Worm (Caenorhabditis elegans) whole organism, young adult: Measurements from ENCODE around the gene F20C5.6.

ENCODE experiments used
- B0019.2 ChIP-seq: fragments of 200-800 bp; sonication (Bioruptor generic); conservative IDR thresholded peaks from 2 replicates; pipeline ENCODE4 v1.3.6; 2022; ENCODE audit warnings: missing genetic modification reagents, missing genetic modification characterization, missing compliant biosample characterization
- C17E4.6 ChIP-seq: fragments of 200-800 bp; sonication (Bioruptor generic); IDR thresholded peaks from 2 replicates; pipeline ENCODE4 v1.3.6; 2022; ENCODE audit warnings: missing genetic modification reagents, missing genetic modification characterization, missing compliant biosample characterization
- D2030.7 ChIP-seq: fragments of 200-800 bp; sonication (Bioruptor generic); IDR thresholded peaks from 2 replicates; pipeline ENCODE4 v1.3.6; 2022; ENCODE audit warnings: missing genetic modification reagents, missing genetic modification characterization, missing compliant biosample characterization
- F22D6.2 ChIP-seq: sonication (generic microtip); optimal IDR thresholded peaks from 2 replicates; lab custom pipeline; 2016; ENCODE audit warnings: mild to moderate bottlenecking, missing genetic modification characterization, missing compliant biosample characterization
- F23B12.7 ChIP-seq: sonication (generic microtip); optimal IDR thresholded peaks from 2 replicates; lab custom pipeline; 2017; ENCODE audit warnings: missing genetic modification characterization, mild to moderate bottlenecking, missing compliant biosample characterization, antibody characterized with exemption, moderate library complexity; ENCODE audit not compliant: insufficient read depth
- F37B4.10 ChIP-seq: fragments of 200-800 bp; sonication (Bioruptor generic); IDR thresholded peaks from 2 replicates; pipeline ENCODE4 v1.3.6; 2022; ENCODE audit warnings: missing genetic modification characterization, missing compliant biosample characterization
- K12H6.12 ChIP-seq: fragments of 200-800 bp; sonication (Bioruptor generic); optimal IDR thresholded peaks from 2 replicates; lab custom pipeline; 2018; ENCODE audit warnings: mild to moderate bottlenecking, missing genetic modification characterization, missing compliant biosample characterization
- T07F8.4 ChIP-seq: sonication (generic microtip); optimal IDR thresholded peaks from 2 replicates; lab custom pipeline; 2016; ENCODE audit warnings: mild to moderate bottlenecking, missing genetic modification characterization, moderate library complexity, missing compliant biosample characterization
- Y53G8AR.9 ChIP-seq: fragments of 200-800 bp; sonication (Bioruptor generic); conservative IDR thresholded peaks from 2 replicates; pipeline ENCODE4 v1.3.6; 2022; ENCODE audit warnings: missing genetic modification reagents, missing genetic modification characterization, missing compliant biosample characterization
- akir-1 ChIP-seq: fragments of 200-800 bp; sonication (Bioruptor generic); optimal IDR thresholded peaks from 2 replicates; lab custom pipeline; 2018; ENCODE audit warnings: mild to moderate bottlenecking, missing genetic modification characterization, moderate library complexity, missing compliant biosample characterization
- attf-5 ChIP-seq: fragments of 200-800 bp; sonication (Bioruptor generic); optimal IDR thresholded peaks from 2 replicates; lab custom pipeline; 2018; ENCODE audit warnings: mild to moderate bottlenecking, missing genetic modification characterization, missing compliant biosample characterization
- ceh-100 ChIP-seq: fragments of 200-800 bp; sonication (Bioruptor generic); IDR thresholded peaks from 2 replicates; pipeline ENCODE4 v1.3.6; 2022; ENCODE audit warnings: missing genetic modification reagents, missing genetic modification characterization, missing compliant biosample characterization
- ceh-27 ChIP-seq: fragments of 200-800 bp; sonication (Bioruptor generic); optimal IDR thresholded peaks from 2 replicates; lab custom pipeline; 2018; ENCODE audit warnings: mild to moderate bottlenecking, missing genetic modification characterization, moderate library complexity, missing compliant biosample characterization
- ceh-58 ChIP-seq: fragments of 200-800 bp; sonication (Bioruptor generic); IDR thresholded peaks from 2 replicates; pipeline ENCODE4 v1.3.6; 2022; ENCODE audit warnings: missing genetic modification characterization, missing compliant biosample characterization
- ceh-79 ChIP-seq: sonication (generic microtip); optimal IDR thresholded peaks from 2 replicates; lab custom pipeline; 2017; ENCODE audit warnings: mild to moderate bottlenecking, missing genetic modification characterization, missing compliant biosample characterization
- ceh-91 ChIP-seq: fragments of 200-800 bp; sonication (Bioruptor generic); IDR thresholded peaks from 2 replicates; pipeline ENCODE4 v1.3.6; 2022; ENCODE audit warnings: missing genetic modification reagents, missing genetic modification characterization, missing compliant biosample characterization
- fkh-3 ChIP-seq: sonication (generic microtip); optimal IDR thresholded peaks from 2 replicates; lab custom pipeline; 2016; ENCODE audit warnings: mild to moderate bottlenecking, missing genetic modification characterization, missing compliant biosample characterization
- gei-17 ChIP-seq: fragments of 200-800 bp; sonication (Bioruptor generic); optimal IDR thresholded peaks from 2 replicates; lab custom pipeline; 2018; ENCODE audit warnings: mild to moderate bottlenecking, missing genetic modification characterization, missing compliant biosample characterization
- hlh-26 ChIP-seq: fragments of 200-800 bp; sonication (Bioruptor generic); conservative IDR thresholded peaks from 2 replicates; pipeline ENCODE4 v1.3.6; 2022; ENCODE audit warnings: missing genetic modification reagents, missing genetic modification characterization, missing compliant biosample characterization
- hmg-1.2 ChIP-seq: fragments of 200-800 bp; sonication (Bioruptor generic); IDR thresholded peaks from 2 replicates; pipeline ENCODE4 v1.3.6; 2022; ENCODE audit warnings: missing genetic modification reagents, missing genetic modification characterization, missing compliant biosample characterization
- lin-35 ChIP-seq, 3 experiments: fragments of 150-350 bp in 2 of 3; sonication (generic microtip) in 1 of 3; optimal IDR thresholded peaks; 2 replicates each; lab custom pipeline; 2014 to 2018; ENCODE audit warnings: missing biosample characterization in 3 of 3, missing genetic modification characterization in 3 of 3, missing genetic modification reagents in 3 of 3
- lir-1 ChIP-seq: fragments of 200-800 bp; sonication (Bioruptor generic); conservative IDR thresholded peaks from 2 replicates; pipeline ENCODE4 v1.3.6; 2022; ENCODE audit warnings: missing genetic modification reagents, missing genetic modification characterization, missing compliant biosample characterization
- lsl-1 ChIP-seq: fragments of 200-800 bp; sonication (Bioruptor generic); optimal IDR thresholded peaks from 2 replicates; lab custom pipeline; 2018; ENCODE audit warnings: mild to moderate bottlenecking, missing genetic modification characterization, moderate library complexity, missing compliant biosample characterization
- madf-10 ChIP-seq: sonication (generic microtip); optimal IDR thresholded peaks from 2 replicates; lab custom pipeline; 2016; ENCODE audit warnings: mild to moderate bottlenecking, missing genetic modification characterization, missing compliant biosample characterization
- mes-4 ChIP-seq: sonication (generic microtip); optimal IDR thresholded peaks from 2 replicates; lab custom pipeline; 2016; ENCODE audit warnings: missing genotype, missing genetic modification characterization, missing compliant biosample characterization
- nfya-1 ChIP-seq: sonication (generic microtip); optimal IDR thresholded peaks from 2 replicates; lab custom pipeline; 2017; ENCODE audit warnings: antibody characterized with exemption, missing compliant biosample characterization, missing genetic modification characterization, borderline replicate concordance; ENCODE audit not compliant: insufficient read depth
- nfya-2 ChIP-seq: fragments of 200-800 bp; sonication (Bioruptor generic); IDR thresholded peaks from 2 replicates; pipeline ENCODE4 v1.3.6; 2022; ENCODE audit warnings: missing genetic modification reagents, missing genetic modification characterization, missing compliant biosample characterization
- nfyb-1 ChIP-seq: fragments of 200-800 bp; sonication (Bioruptor generic); IDR thresholded peaks from 2 replicates; pipeline ENCODE4 v1.3.6; 2022; ENCODE audit warnings: missing genetic modification reagents, missing genetic modification characterization, missing compliant biosample characterization
- nhr-90 ChIP-seq: sonication (generic microtip); optimal IDR thresholded peaks from 2 replicates; lab custom pipeline; 2016; ENCODE audit warnings: missing genotype, mild to moderate bottlenecking, missing genetic modification characterization, missing compliant biosample characterization
- somi-1 ChIP-seq: fragments of 200-800 bp; sonication (Bioruptor generic); optimal IDR thresholded peaks from 2 replicates; lab custom pipeline; 2018; ENCODE audit warnings: mild to moderate bottlenecking, missing genetic modification characterization, missing compliant biosample characterization
- xnd-1 ChIP-seq: sonication (generic microtip); optimal IDR thresholded peaks from 2 replicates; lab custom pipeline; 2016; ENCODE audit warnings: missing genotype, missing genetic modification reagents, missing genetic modification characterization, missing compliant biosample characterization
- ztf-22 ChIP-seq: fragments of 200-800 bp; sonication (Bioruptor generic); optimal IDR thresholded peaks from 2 replicates; lab custom pipeline; 2018; ENCODE audit warnings: mild to moderate bottlenecking, missing genetic modification characterization, moderate library complexity, missing compliant biosample characterization
- ztf-25 ChIP-seq: fragments of 200-800 bp; sonication (Bioruptor generic); IDR thresholded peaks from 2 replicates; pipeline ENCODE4 v1.3.6; 2022; ENCODE audit warnings: missing genetic modification reagents, missing genetic modification characterization, missing compliant biosample characterization
- ztf-26 ChIP-seq: sonication (generic microtip); optimal IDR thresholded peaks from 2 replicates; lab custom pipeline; 2017; ENCODE audit warnings: missing genetic modification characterization, missing compliant biosample characterization
- ztf-28 ChIP-seq: fragments of 200-800 bp; sonication (Bioruptor generic); IDR thresholded peaks from 2 replicates; pipeline ENCODE4 v1.3.6; 2022; ENCODE audit warnings: missing genetic modification reagents, missing genetic modification characterization, missing compliant biosample characterization

The F20C5.6 gene

DNA sequence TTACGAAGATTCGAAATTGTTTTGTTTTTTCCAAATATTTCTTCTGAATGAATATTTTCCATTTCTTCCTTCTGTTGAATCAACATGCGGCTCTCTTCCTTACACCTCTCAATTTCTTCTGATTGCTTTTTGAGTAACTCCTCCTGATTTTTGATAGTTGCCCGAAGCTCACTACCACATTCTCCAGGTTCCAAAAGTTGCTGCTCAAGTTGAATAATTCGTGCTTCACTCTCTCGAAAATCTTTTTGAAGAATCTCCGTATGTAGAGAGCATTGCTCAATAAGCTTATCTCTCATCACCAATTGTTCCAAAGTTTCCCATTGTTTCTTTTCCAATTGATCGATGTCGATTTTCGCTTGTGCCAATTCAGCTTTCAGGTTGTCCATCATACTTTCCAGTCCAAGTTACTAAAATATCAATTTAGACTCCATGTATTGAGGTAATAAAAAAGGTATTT lies at the start of gene F20C5.6:
Gene F20C5.6 (minus strand): TSS at position 407 of the 457 bp plus-strand sequence.
- TF ChIP-seq D2030.7 (GFP tag; lab: Robert Waterston, UW) = no peak
- no peak for TF ChIP-seq B0019.2
- TF ChIP-seq lir-1 = no peak
- no peak for TF ChIP-seq mes-4
- TF ChIP-seq ceh-27 (GFP tag; lab: Kevin White, UChicago) = no peak
- TF ChIP-seq hmg-1.2 = no peak
- no peak for TF ChIP-seq attf-5
- TF ChIP-seq ztf-26 (tag; lab: Kevin White, UChicago) = no peak
- TF ChIP-seq F22D6.2 = no peak
- TF ChIP-seq nfyb-1 (GFP tag; lab: Robert Waterston, UW) = no peak
- no peak for TF ChIP-seq ceh-79 (tag; lab: Kevin White, UChicago)
- no peak for TF ChIP-seq lin-35 (GFP tag; optimal IDR thresholded peaks at IDR 0.05; lab: Kevin White, UChicago)
- TF ChIP-seq C17E4.6 (GFP tag; lab: Robert Waterston, UW) = no peak

DNA sequence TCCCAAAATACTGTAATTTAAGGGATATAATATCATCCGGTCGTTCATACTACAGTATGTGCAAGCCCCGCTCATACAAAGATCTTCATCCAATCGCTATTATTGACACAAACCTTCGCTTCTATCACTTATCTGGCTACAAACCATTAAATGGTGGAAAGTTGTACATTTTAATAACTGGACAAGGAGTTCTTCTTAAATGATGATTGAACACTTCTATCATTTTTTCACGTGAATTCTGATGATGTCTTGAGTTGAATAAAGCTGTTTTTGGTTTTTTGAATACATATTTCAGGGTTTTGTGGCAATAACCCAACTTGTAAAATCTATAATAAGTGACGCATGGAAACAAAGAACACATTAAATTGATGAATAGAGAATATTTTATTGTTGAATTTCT lies 49.6 kb upstream of the F20C5.6 start:
- TF ChIP-seq somi-1 = no peak
- no peak for TF ChIP-seq K12H6.12 (tag; lab: Kevin White, UChicago)
- no peak for TF ChIP-seq ztf-22 (GFP tag; lab: Kevin White, UChicago)
- no peak for TF ChIP-seq ztf-28
- TF ChIP-seq ceh-91 (GFP tag; lab: Robert Waterston, UW) = no peak
- TF ChIP-seq nhr-90 = no peak
- no peak for TF ChIP-seq B0019.2
- no peak for TF ChIP-seq ztf-25
- TF ChIP-seq T07F8.4 (tag; lab: Kevin White, UChicago) = no peak
- no peak for TF ChIP-seq F23B12.7
- TF ChIP-seq, all 124 proteins: peak for 0

DNA sequence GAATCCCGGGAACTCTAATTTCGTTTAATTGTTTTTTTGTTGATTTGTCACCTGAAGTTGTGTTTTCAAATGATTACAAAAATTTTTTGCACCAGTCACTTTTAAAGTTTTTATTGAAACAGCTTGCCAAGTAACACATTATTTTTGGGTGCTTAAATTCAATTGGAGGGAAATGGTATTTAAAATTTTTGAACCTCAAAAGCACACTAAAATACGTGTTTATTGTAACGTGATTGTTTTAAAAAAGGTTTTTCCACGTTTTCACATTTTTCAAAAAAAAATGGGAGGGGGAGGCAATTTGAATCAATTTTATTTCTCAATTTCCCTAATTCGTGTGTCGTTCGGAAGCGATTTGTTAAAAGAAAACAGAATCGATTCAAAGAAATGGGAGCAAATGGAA lies 48.1 kb upstream of the F20C5.6 start, which contains the start of gene T28C6.5:
Gene T28C6.5 (plus strand): TSS at position 301 of the 400 bp plus-strand sequence.
- TF ChIP-seq lsl-1 (GFP tag; lab: Kevin White, UChicago) (no peak), hlh-26 (GFP tag; lab: Robert Waterston, UW) (no peak)

DNA sequence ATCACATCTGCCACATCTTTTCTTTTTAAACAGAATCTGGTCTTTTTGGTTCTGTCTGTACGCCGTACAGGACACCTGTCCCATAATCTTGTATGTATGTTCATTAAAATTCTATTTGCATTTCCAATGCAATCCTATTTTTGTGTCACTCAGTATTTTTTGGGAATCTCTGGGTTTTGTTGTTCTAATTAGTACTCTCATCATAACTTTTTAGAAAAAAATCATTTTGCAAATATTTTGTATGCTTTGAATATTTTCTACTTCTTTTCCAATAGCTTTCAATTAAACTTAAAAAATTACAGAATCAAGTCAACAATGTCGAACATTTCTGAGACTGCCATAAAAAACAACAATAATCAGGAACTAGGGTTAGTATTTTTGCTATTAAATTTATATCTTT lies 47.0 kb upstream of the F20C5.6 start, which contains the start of gene T28C6.3:
Gene T28C6.3 (plus strand): TSS at position 301 of the 400 bp plus-strand sequence.
- TF ChIP-seq fkh-3 (tag; lab: Kevin White, UChicago) (no peak), nfya-1 (tag; lab: Kevin White, UChicago) (no peak), F37B4.10 (no peak), lsl-1 (GFP tag; lab: Kevin White, UChicago) (no peak), nfya-2 (no peak), ceh-100 (GFP tag; lab: Robert Waterston, UW) (no peak), xnd-1 (tag; lab: Kevin White, UChicago) (no peak), ceh-58 (GFP tag; lab: Robert Waterston, UW) (no peak), ztf-28 (no peak), gei-17 (GFP tag; lab: Kevin White, UChicago) (no peak), madf-10 (no peak), akir-1 (GFP tag; lab: Kevin White, UChicago) (no peak), Y53G8AR.9 (GFP tag; lab: Robert Waterston, UW) (no peak)
